Fruit fly (Drosophila melanogaster) whole organism, embryonic: ENCODE measurements around the gene Pp2A-29B.

Source experiments
- ATbp ChIP-seq: fragments of 200-800 bp; sonication (Bioruptor generic); optimal IDR thresholded peaks from 2 replicates; lab custom pipeline; 2017; ENCODE audit warnings: missing biosample characterization, mild to moderate bottlenecking, missing genetic modification characterization, missing genetic modification reagents
- Adf1 ChIP-seq: fragments of 200-800 bp; sonication (Bioruptor generic); IDR thresholded peaks from 2 replicates; pipeline ENCODE4 v1.3.6; 2022; ENCODE audit warnings: missing biosample characterization, missing genetic modification characterization
- BEAF-32 ChIP-seq: fragments of 200-800 bp; sonication (Bioruptor generic); optimal IDR thresholded peaks from 3 replicates; lab custom pipeline; 2017; ENCODE audit warnings: missing biosample characterization, missing genetic modification characterization, mild to moderate bottlenecking, moderate library complexity, missing genetic modification reagents
- Bgb ChIP-seq: fragments of 200-800 bp; sonication (Bioruptor generic); IDR thresholded peaks from 2 replicates; pipeline ENCODE4 v1.3.6; 2022; ENCODE audit warnings: missing biosample characterization, missing genetic modification characterization; ENCODE audit not compliant: partially characterized antibody
- CG10366 ChIP-seq: fragments of 200-800 bp; sonication (Bioruptor generic); IDR thresholded peaks from 2 replicates; pipeline ENCODE4 v1.3.6; 2022; ENCODE audit warnings: missing biosample characterization, missing genetic modification characterization
- CG10543 ChIP-seq: fragments of 200-800 bp; sonication (Bioruptor generic); optimal IDR thresholded peaks from 3 replicates; lab custom pipeline; 2017; ENCODE audit warnings: missing biosample characterization, mild to moderate bottlenecking, missing genetic modification characterization, moderate library complexity
- CG11247 ChIP-seq: fragments of 200-800 bp; sonication (Bioruptor generic); IDR thresholded peaks from 2 replicates; pipeline ENCODE4 v1.3.6; 2022; ENCODE audit warnings: missing biosample characterization, missing genetic modification characterization
- CG12391 ChIP-seq: fragments of 200-800 bp; sonication (Bioruptor generic); optimal IDR thresholded peaks from 3 replicates; lab custom pipeline; 2018; ENCODE audit warnings: missing biosample characterization, mild to moderate bottlenecking, missing genetic modification characterization, moderate library complexity
- CG12942 ChIP-seq: fragments of 200-800 bp; sonication (Bioruptor generic); optimal IDR thresholded peaks from 3 replicates; lab custom pipeline; 2016; ENCODE audit warnings: missing biosample characterization, missing genetic modification characterization
- CG14050 ChIP-seq: fragments of 200-800 bp; sonication (Bioruptor generic); IDR thresholded peaks from 3 replicates; pipeline ENCODE4 v1.3.6; 2022; ENCODE audit warnings: missing biosample characterization, missing genetic modification characterization
- CG16863 ChIP-seq: fragments of 200-800 bp; sonication (Bioruptor generic); optimal IDR thresholded peaks from 3 replicates; lab custom pipeline; 2016; ENCODE audit warnings: missing biosample characterization, missing genetic modification characterization
- CG18619 ChIP-seq: fragments of 200-800 bp; sonication (Bioruptor generic); optimal IDR thresholded peaks from 3 replicates; lab custom pipeline; 2017; ENCODE audit warnings: missing biosample characterization, mild to moderate bottlenecking, missing genetic modification characterization
- CG32772 ChIP-seq: fragments of 200-800 bp; sonication (Bioruptor generic); IDR thresholded peaks from 2 replicates; pipeline ENCODE4 v1.3.6; 2022; ENCODE audit warnings: missing biosample characterization, missing genetic modification characterization
- CG7357 ChIP-seq: fragments of 200-800 bp; sonication (Bioruptor generic); IDR thresholded peaks from 3 replicates; pipeline ENCODE4 v1.3.6; 2022; ENCODE audit warnings: missing biosample characterization, missing genetic modification characterization
- CG7987 ChIP-seq: fragments of 200-800 bp; sonication (Bioruptor generic); optimal IDR thresholded peaks from 2 replicates; lab custom pipeline; 2018; ENCODE audit warnings: missing biosample characterization, mild to moderate bottlenecking, missing genetic modification characterization, moderate library complexity
- CG8290 ChIP-seq, 3 experiments: fragments of 200-800 bp; sonication (Bioruptor generic); optimal IDR thresholded peaks; 2 replicates each; lab custom pipeline; 2016 to 2019; ENCODE audit warnings: missing biosample characterization in 3 of 3, missing genetic modification characterization in 3 of 3, mild to moderate bottlenecking in 2 of 3, moderate library complexity in 1 of 3
- CG9215 ChIP-seq: fragments of 200-800 bp; sonication (Bioruptor generic); IDR thresholded peaks from 2 replicates; pipeline ENCODE4 v1.3.6; 2022; ENCODE audit warnings: missing biosample characterization, missing genetic modification characterization
- CG9437 ChIP-seq: fragments of 200-800 bp; sonication (Bioruptor generic); optimal IDR thresholded peaks from 2 replicates; lab custom pipeline; 2018; ENCODE audit warnings: missing biosample characterization, mild to moderate bottlenecking, missing genetic modification characterization
- CG9932 ChIP-seq: fragments of 200-800 bp; sonication (Bioruptor generic); IDR thresholded peaks from 2 replicates; pipeline ENCODE4 v1.3.6; 2022; ENCODE audit warnings: missing biosample characterization, missing genetic modification characterization
- Deaf1 ChIP-seq: fragments of 200-800 bp; optimal IDR thresholded peaks from 3 replicates; lab custom pipeline; 2019; ENCODE audit warnings: missing biosample characterization, mild to moderate bottlenecking, missing genetic modification characterization, moderate library complexity
- Dek ChIP-seq: fragments of 200-800 bp; sonication (Bioruptor generic); optimal IDR thresholded peaks from 3 replicates; lab custom pipeline; 2019; ENCODE audit warnings: missing biosample characterization, mild to moderate bottlenecking, missing genetic modification characterization, moderate library complexity
- Doc3 ChIP-seq: fragments of 200-800 bp; sonication (Bioruptor generic); IDR thresholded peaks from 3 replicates; pipeline ENCODE4 v1.3.6; 2022; ENCODE audit warnings: missing biosample characterization, missing genetic modification characterization; ENCODE audit not compliant: partially characterized antibody
- Dp ChIP-seq: fragments of 200-800 bp; sonication (Bioruptor generic); optimal IDR thresholded peaks from 2 replicates; lab custom pipeline; 2018; ENCODE audit warnings: missing biosample characterization, mild to moderate bottlenecking, missing genetic modification characterization, moderate library complexity
- E2f1 ChIP-seq: fragments of 200-800 bp; sonication (Bioruptor generic); IDR thresholded peaks from 2 replicates; pipeline ENCODE4 v1.3.6; 2022; ENCODE audit warnings: missing biosample characterization, missing genetic modification characterization
- Elba2 ChIP-seq: fragments of 200-800 bp; sonication (Bioruptor generic); optimal IDR thresholded peaks from 3 replicates; lab custom pipeline; 2016; ENCODE audit warnings: missing biosample characterization, missing genetic modification characterization
- HHEX ChIP-seq: fragments of 200-800 bp; sonication (Bioruptor generic); optimal IDR thresholded peaks from 3 replicates; lab custom pipeline; 2017; ENCODE audit warnings: missing biosample characterization, mild to moderate bottlenecking, missing genetic modification characterization, missing genetic modification reagents
- HLH54F ChIP-seq: fragments of 200-800 bp; sonication (Bioruptor generic); optimal IDR thresholded peaks from 3 replicates; lab custom pipeline; 2016; ENCODE audit warnings: missing biosample characterization, missing genetic modification characterization
- Max ChIP-seq: fragments of 200-800 bp; sonication (Bioruptor generic); optimal IDR thresholded peaks from 2 replicates; lab custom pipeline; 2016; ENCODE audit warnings: missing biosample characterization, mild to moderate bottlenecking, missing genetic modification characterization
- Oaz ChIP-seq: fragments of 200-800 bp; sonication (Bioruptor generic); IDR thresholded peaks from 2 replicates; pipeline ENCODE4 v1.3.6; 2022; ENCODE audit warnings: missing biosample characterization, missing genetic modification characterization
- PHDP ChIP-seq: fragments of 200-800 bp; sonication (Bioruptor generic); optimal IDR thresholded peaks from 3 replicates; lab custom pipeline; 2018; ENCODE audit warnings: missing biosample characterization, mild to moderate bottlenecking, missing genetic modification characterization, moderate library complexity
- Xbp1 ChIP-seq: fragments of 200-800 bp; sonication (Bioruptor generic); optimal IDR thresholded peaks from 3 replicates; lab custom pipeline; 2016; ENCODE audit warnings: missing biosample characterization, mild to moderate bottlenecking, missing genetic modification characterization
- ara ChIP-seq: fragments of 200-800 bp; sonication (Bioruptor generic); IDR thresholded peaks from 2 replicates; pipeline ENCODE4 v1.3.6; 2022; ENCODE audit warnings: missing biosample characterization, missing genetic modification characterization
- bcd ChIP-seq: fragments of 200-800 bp; sonication (Bioruptor generic); optimal IDR thresholded peaks from 2 replicates; lab custom pipeline; 2017; ENCODE audit warnings: missing biosample characterization, mild to moderate bottlenecking, missing genetic modification characterization
- chinmo ChIP-seq: fragments of 200-800 bp; sonication (Bioruptor generic); IDR thresholded peaks from 4 replicates; pipeline ENCODE4 v1.3.6; 2022; ENCODE audit warnings: missing biosample characterization, missing genetic modification characterization; ENCODE audit not compliant: partially characterized antibody
- da ChIP-seq: fragments of 200-800 bp; sonication (Bioruptor generic); optimal IDR thresholded peaks from 2 replicates; lab custom pipeline; 2016; ENCODE audit warnings: missing biosample characterization, missing genetic modification characterization
- dmrt11E ChIP-seq: fragments of 200-800 bp; sonication (Bioruptor generic); optimal IDR thresholded peaks from 3 replicates; lab custom pipeline; 2018; ENCODE audit warnings: missing biosample characterization, mild to moderate bottlenecking, missing genetic modification characterization, moderate library complexity
- fd64A ChIP-seq: fragments of 200-800 bp; sonication (Bioruptor generic); optimal IDR thresholded peaks from 3 replicates; lab custom pipeline; 2018; ENCODE audit warnings: missing biosample characterization, mild to moderate bottlenecking, missing genetic modification characterization
- jing ChIP-seq: fragments of 200-800 bp; sonication (Bioruptor generic); optimal IDR thresholded peaks from 2 replicates; lab custom pipeline; 2018; ENCODE audit warnings: missing biosample characterization, mild to moderate bottlenecking, missing genetic modification characterization
- klu ChIP-seq: fragments of 200-800 bp; sonication (Bioruptor generic); IDR thresholded peaks from 2 replicates; pipeline ENCODE4 v1.3.6; 2022; ENCODE audit warnings: missing biosample characterization, missing genetic modification characterization
- mam ChIP-seq: fragments of 200-800 bp; sonication (Bioruptor generic); optimal IDR thresholded peaks from 3 replicates; lab custom pipeline; 2016; ENCODE audit warnings: missing biosample characterization, missing genetic modification characterization
- nau ChIP-seq: fragments of 200-800 bp; sonication (Bioruptor generic); optimal IDR thresholded peaks from 3 replicates; lab custom pipeline; 2017; ENCODE audit warnings: missing biosample characterization, mild to moderate bottlenecking, missing genetic modification characterization, missing genetic modification reagents
- otp ChIP-seq: fragments of 200-800 bp; sonication (Bioruptor generic); IDR thresholded peaks from 3 replicates; pipeline ENCODE4, ENCODE4 v1.3.6; 2022; ENCODE audit warnings: missing biosample characterization, missing genetic modification characterization
- pzg ChIP-seq: fragments of 200-800 bp; sonication (Bioruptor generic); optimal IDR thresholded peaks from 3 replicates; lab custom pipeline; 2018; ENCODE audit warnings: missing biosample characterization, mild to moderate bottlenecking, missing genetic modification characterization, moderate library complexity
- shn ChIP-seq: fragments of 200-800 bp; sonication (Bioruptor generic); optimal IDR thresholded peaks from 3 replicates; lab custom pipeline; 2016; ENCODE audit warnings: missing biosample characterization, missing genetic modification characterization
- sima ChIP-seq: fragments of 200-800 bp; sonication (Bioruptor generic); optimal IDR thresholded peaks from 2 replicates; lab custom pipeline; 2016; ENCODE audit warnings: missing biosample characterization, missing genetic modification characterization
- sna ChIP-seq: fragments of 200-800 bp; sonication (Bioruptor generic); IDR thresholded peaks from 2 replicates; pipeline ENCODE4 v1.3.6; 2022; ENCODE audit warnings: missing biosample characterization, missing genetic modification characterization; ENCODE audit not compliant: partially characterized antibody
- stc ChIP-seq: fragments of 200-800 bp; sonication (Bioruptor generic); IDR thresholded peaks from 2 replicates; pipeline ENCODE4 v1.3.6; 2022; ENCODE audit warnings: missing biosample characterization, missing genetic modification characterization
- tio ChIP-seq: fragments of 200-800 bp; sonication (Bioruptor generic); optimal IDR thresholded peaks from 2 replicates; lab custom pipeline; 2017; ENCODE audit warnings: missing biosample characterization, missing genetic modification characterization, inconsistent platforms
- ttk ChIP-seq: fragments of 200-800 bp; sonication (Bioruptor generic); IDR thresholded peaks from 2 replicates; pipeline ENCODE4 v2.1.2; 2022; ENCODE audit warnings: missing biosample characterization, missing genetic modification characterization
- vvl ChIP-seq: fragments of 200-800 bp; sonication (Bioruptor generic); IDR thresholded peaks from 2 replicates; pipeline ENCODE4 v1.3.6; 2022; ENCODE audit warnings: missing biosample characterization, missing genetic modification characterization

Pp2A-29B gene

DNA sequence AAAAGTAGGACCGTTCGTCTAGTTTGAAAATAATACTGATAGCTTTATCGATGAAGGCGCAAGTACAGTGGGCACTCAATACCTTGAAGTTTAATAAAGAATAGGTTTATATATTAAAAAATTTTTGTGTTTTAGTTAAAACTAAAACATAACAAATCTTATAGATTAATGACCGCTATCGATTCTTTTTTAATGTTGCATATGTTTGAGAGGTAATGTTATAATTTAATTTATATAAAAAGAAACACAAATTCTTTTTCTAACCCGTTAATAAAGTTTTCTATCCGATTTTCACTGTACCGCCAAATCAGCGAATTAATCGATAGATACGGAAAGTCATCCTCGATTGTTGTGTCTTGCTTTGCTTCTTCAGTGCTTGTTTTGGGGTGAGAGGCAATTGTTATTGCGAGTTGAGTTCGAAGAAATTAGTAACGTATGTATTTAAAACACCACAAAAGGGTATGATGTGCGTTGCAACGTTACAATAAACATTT lies 18.3 kb downstream of the Pp2A-29B start, which contains the start of the genes Dad1 and CG13384 (continued):
- TF ChIP-seq Xbp1 (GFP tag; lab: Kevin White, UChicago) (peak; percentile 95), CG9437 (GFP tag; lab: Kevin White, UChicago) (peak; percentile 87), stc (GFP tag; lab: Robert Waterston, UW) (peak; percentile 89), ttk (GFP tag; lab: Robert Waterston, UW) (peak; percentile 81), Deaf1 (peak; percentile 79), ara (GFP tag; lab: Robert Waterston, UW) (peak; percentile 84), Elba2 (GFP tag; lab: Kevin White, UChicago) (peak; percentile 69), klu (GFP tag; lab: Robert Waterston, UW) (peak; percentile 89), CG11247 (GFP tag; lab: Robert Waterston, UW) (peak; percentile 86), CG12391 (tag; lab: Kevin White, UChicago) (peak; percentile 97), pzg (peak; percentile 34), Dek (tag; lab: Kevin White, UChicago) (peak; percentile 96), CG10366 (GFP tag; lab: Robert Waterston, UW) (peak; percentile 87), HHEX (peak; percentile 79), CG8290 (GFP tag; optimal IDR thresholded peaks at IDR 0.05; lab: Kevin White, UChicago) (peak; percentile 76), CG8290 (tag; optimal IDR thresholded peaks at IDR 0.05; lab: Kevin White, UChicago) (peak in 1 of 2 experiments; percentile 36), Bgb (GFP tag; lab: Robert Waterston, UW) (peak; percentile 47; the same call in 1 of the 2 replicates), da (GFP tag; lab: Kevin White, UChicago) (no peak), mam (GFP tag; lab: Kevin White, UChicago) (peak; percentile 69), Oaz (GFP tag; lab: Robert Waterston, UW) (peak; percentile 74), CG32772 (GFP tag; lab: Robert Waterston, UW) (peak; percentile 93), nau (GFP tag; lab: Kevin White, UChicago) (no peak), CG7357 (GFP tag; lab: Robert Waterston, UW) (peak; percentile 87), jing (GFP tag; lab: Kevin White, UChicago) (no peak), CG14050 (GFP tag; lab: Robert Waterston, UW) (peak; percentile 79), PHDP (tag; lab: Kevin White, UChicago) (peak; percentile 96), HLH54F (GFP tag; lab: Kevin White, UChicago) (peak; percentile 64), CG9215 (GFP tag; lab: Robert Waterston, UW) (peak; percentile 94), sima (GFP tag; lab: Kevin White, UChicago) (no peak), Dp (GFP tag; lab: Kevin White, UChicago) (peak; percentile 30), CG12942 (GFP tag; lab: Kevin White, UChicago) (peak; percentile 86), BEAF-32 (peak; percentile 68), CG7987 (GFP tag; lab: Kevin White, UChicago) (peak; percentile 40), bcd (GFP tag; lab: Kevin White, UChicago) (peak; percentile 92), Max (GFP tag; lab: Kevin White, UChicago) (peak; percentile 84), dmrt11E (tag; lab: Kevin White, UChicago) (peak; percentile 91), sna (GFP tag; lab: Robert Waterston, UW) (no peak), shn (GFP tag; lab: Kevin White, UChicago) (peak; percentile 35), ATbp (GFP tag; lab: Kevin White, UChicago) (peak; percentile 84), vvl (peak; percentile 95), CG10543 (GFP tag; lab: Kevin White, UChicago) (peak; percentile 95), otp (GFP tag; lab: Robert Waterston, UW) (0 out of 3 replicates have a peak, but pooled peaks have one; percentile 55), tio (GFP tag; lab: Kevin White, UChicago) (peak; percentile 88), Adf1 (GFP tag; lab: Robert Waterston, UW) (peak; percentile 72), CG18619 (GFP tag; lab: Kevin White, UChicago) (peak; percentile 93), CG9932 (GFP tag; lab: Robert Waterston, UW) (peak; percentile 97), CG16863 (GFP tag; lab: Kevin White, UChicago) (peak; percentile 28), E2f1 (GFP tag; lab: Robert Waterston, UW) (peak; percentile 93), fd64A (GFP tag; lab: Kevin White, UChicago) (no peak), chinmo (GFP tag; lab: Robert Waterston, UW) (no peak), Doc3 (GFP tag; lab: Robert Waterston, UW) (peak; percentile 32; the same call in 1 of the 3 replicates)
